Fruit fly (Drosophila melanogaster) Kc167 (cell line): ENCODE measurements around the gene CG2201.

Experiments
- Myc ChIP-seq: fragments of >200 bp; optimal IDR thresholded peaks from 2 replicates; lab custom pipeline; 2017; ENCODE audit warnings: missing external identifiers
- Sin3A ChIP-seq: fragments of >200 bp; optimal IDR thresholded peaks from 2 replicates; lab custom pipeline; 2018; ENCODE audit warnings: missing external identifiers
- insv ChIP-seq: fragments of >200 bp; optimal IDR thresholded peaks from 3 replicates; lab custom pipeline; 2018; ENCODE audit warnings: missing external identifiers
- psq ChIP-seq: fragments of >200 bp; optimal IDR thresholded peaks from 2 replicates; lab custom pipeline; 2017; ENCODE audit warnings: missing external identifiers

dm6 chr2L:21624472-21624787 is 550 bp upstream of the CG2201 start:
- no peak for TF ChIP-seq Myc (lab: Kevin White, UChicago)
- TF ChIP-seq psq, result no peak
- TF ChIP-seq insv (lab: Kevin White, UChicago), result no peak
- no peak for TF ChIP-seq Sin3A (lab: Kevin White, UChicago)
